Fruit fly (Drosophila melanogaster) whole organism, embryonic: ENCODE data around the gene CaMKI.

Experiments used
- Atf3 ChIP-seq: fragments of 200-800 bp; sonication (Bioruptor generic); optimal IDR thresholded peaks from 3 replicates; lab custom pipeline; 2016; ENCODE audit warnings: missing biosample characterization, missing genetic modification characterization
- B-H2 ChIP-seq: fragments of 200-800 bp; sonication (Bioruptor generic); optimal IDR thresholded peaks from 2 replicates; lab custom pipeline; 2018; ENCODE audit warnings: missing biosample characterization, mild to moderate bottlenecking, missing genetic modification characterization
- CG1024 ChIP-seq: fragments of 200-800 bp; sonication (Bioruptor generic); IDR thresholded peaks from 2 replicates; pipeline ENCODE4 v1.3.6; 2022; ENCODE audit warnings: missing biosample characterization, missing genetic modification characterization
- CG10979 ChIP-seq: fragments of 200-800 bp; sonication (Bioruptor generic); optimal IDR thresholded peaks from 2 replicates; lab custom pipeline; 2018; ENCODE audit warnings: missing biosample characterization, mild to moderate bottlenecking, missing genetic modification characterization, moderate library complexity
- CG11093 ChIP-seq: fragments of 200-800 bp; sonication (Bioruptor generic); IDR thresholded peaks from 3 replicates; pipeline ENCODE4 v1.3.6; 2022; ENCODE audit warnings: missing biosample characterization, missing genetic modification characterization
- CG11696 ChIP-seq: fragments of 200-800 bp; sonication (Bioruptor generic); IDR thresholded peaks from 2 replicates; pipeline ENCODE4 v1.3.6; 2022; ENCODE audit warnings: missing biosample characterization, missing genetic modification characterization
- CG12236 ChIP-seq: fragments of 200-800 bp; sonication (Bioruptor generic); optimal IDR thresholded peaks from 2 replicates; lab custom pipeline; 2016; ENCODE audit warnings: missing biosample characterization, missing genetic modification characterization
- CG14014 ChIP-seq: fragments of 200-800 bp; sonication (Bioruptor generic); IDR thresholded peaks from 2 replicates; pipeline ENCODE4 v1.3.6; 2022; ENCODE audit warnings: missing biosample characterization, missing genetic modification characterization
- CG14050 ChIP-seq: fragments of 200-800 bp; sonication (Bioruptor generic); IDR thresholded peaks from 3 replicates; pipeline ENCODE4 v1.3.6; 2022; ENCODE audit warnings: missing biosample characterization, missing genetic modification characterization
- CG14860 ChIP-seq: fragments of 200-800 bp; sonication (Bioruptor generic); IDR thresholded peaks from 3 replicates; pipeline ENCODE4 v1.3.6; 2022; ENCODE audit warnings: missing biosample characterization, missing genetic modification characterization; ENCODE audit not compliant: partially characterized antibody
- CG15514 ChIP-seq: fragments of 200-800 bp; sonication (Bioruptor generic); optimal IDR thresholded peaks from 3 replicates; lab custom pipeline; 2017; ENCODE audit warnings: missing biosample characterization, missing genetic modification characterization, mild to moderate bottlenecking, moderate library complexity, missing genetic modification reagents
- CG1603 ChIP-seq: fragments of 200-800 bp; sonication (Bioruptor generic); optimal IDR thresholded peaks from 2 replicates; lab custom pipeline; 2019; ENCODE audit warnings: missing biosample characterization, mild to moderate bottlenecking, missing genetic modification characterization, moderate library complexity
- CG17612 ChIP-seq: fragments of 200-800 bp; sonication (Bioruptor generic); IDR thresholded peaks from 2 replicates; pipeline ENCODE4 v1.3.6; 2022; ENCODE audit warnings: missing biosample characterization, missing genetic modification characterization
- CG1832 ChIP-seq: fragments of 200-800 bp; sonication (Bioruptor generic); optimal IDR thresholded peaks from 2 replicates; lab custom pipeline; 2017; ENCODE audit warnings: missing biosample characterization, mild to moderate bottlenecking, missing genetic modification characterization, inconsistent platforms
- CG18599 ChIP-seq: fragments of 200-800 bp; sonication (Bioruptor generic); optimal IDR thresholded peaks from 3 replicates; lab custom pipeline; 2017; ENCODE audit warnings: missing biosample characterization, missing genetic modification characterization, mild to moderate bottlenecking, moderate library complexity, missing genetic modification reagents
- CG2120 ChIP-seq: fragments of 200-800 bp; sonication (Bioruptor generic); optimal IDR thresholded peaks from 3 replicates; lab custom pipeline; 2016; ENCODE audit warnings: missing biosample characterization, missing genetic modification characterization
- CG8359 ChIP-seq: fragments of 200-800 bp; sonication (Bioruptor generic); optimal IDR thresholded peaks from 2 replicates; lab custom pipeline; 2017; ENCODE audit warnings: missing biosample characterization, mild to moderate bottlenecking, missing genetic modification characterization, borderline replicate concordance
- CG9727 ChIP-seq: fragments of 200-800 bp; sonication (Bioruptor generic); optimal IDR thresholded peaks from 3 replicates; lab custom pipeline; 2017; ENCODE audit warnings: missing biosample characterization, mild to moderate bottlenecking, missing genetic modification characterization
- CG9817 ChIP-seq: fragments of 200-800 bp; sonication (Bioruptor generic); optimal IDR thresholded peaks from 2 replicates; lab custom pipeline; 2018; ENCODE audit warnings: missing biosample characterization, mild to moderate bottlenecking, missing genetic modification characterization, moderate library complexity
- CG9932 ChIP-seq: fragments of 200-800 bp; sonication (Bioruptor generic); IDR thresholded peaks from 2 replicates; pipeline ENCODE4 v1.3.6; 2022; ENCODE audit warnings: missing biosample characterization, missing genetic modification characterization
- Chrac-16 ChIP-seq: fragments of 200-800 bp; sonication (Bioruptor generic); optimal IDR thresholded peaks from 3 replicates; lab custom pipeline; 2016; ENCODE audit warnings: missing biosample characterization, missing genetic modification characterization
- Dref ChIP-seq: fragments of 200-800 bp; sonication (Bioruptor generic); IDR thresholded peaks from 2 replicates; pipeline ENCODE4 v1.3.6; 2022; ENCODE audit warnings: missing biosample characterization, missing genetic modification characterization
- ERR ChIP-seq: fragments of 200-800 bp; sonication (Bioruptor generic); optimal IDR thresholded peaks from 2 replicates; lab custom pipeline; 2016; ENCODE audit warnings: missing biosample characterization, missing genetic modification characterization
- HLH3B ChIP-seq: fragments of 200-800 bp; sonication (Bioruptor generic); IDR thresholded peaks from 2 replicates; pipeline ENCODE4 v1.3.6; 2022; ENCODE audit warnings: missing biosample characterization, missing genetic modification characterization
- Hmx ChIP-seq: fragments of 200-800 bp; sonication (Bioruptor generic); optimal IDR thresholded peaks from 2 replicates; lab custom pipeline; 2016; ENCODE audit warnings: missing biosample characterization, missing genetic modification characterization
- Lim3 ChIP-seq: fragments of 200-800 bp; sonication (Bioruptor generic); IDR thresholded peaks from 2 replicates; pipeline ENCODE4 v1.3.6; 2022; ENCODE audit warnings: missing biosample characterization, missing genetic modification characterization
- MESR4 ChIP-seq: fragments of 200-800 bp; sonication (Bioruptor generic); optimal IDR thresholded peaks from 2 replicates; lab custom pipeline; 2018; ENCODE audit warnings: missing biosample characterization, mild to moderate bottlenecking, missing genetic modification characterization, moderate library complexity
- Med ChIP-seq: fragments of 200-800 bp; sonication (Bioruptor generic); peaks from one replicate; lab custom pipeline; 2016; ENCODE audit warnings: missing biosample characterization, missing genetic modification characterization, mild to moderate bottlenecking, inconsistent platforms, moderate library complexity
- ara ChIP-seq: fragments of 200-800 bp; sonication (Bioruptor generic); IDR thresholded peaks from 2 replicates; pipeline ENCODE4 v1.3.6; 2022; ENCODE audit warnings: missing biosample characterization, missing genetic modification characterization
- chif ChIP-seq, 2 experiments: fragments of 200-800 bp; sonication (Bioruptor generic); optimal IDR thresholded peaks; 3 replicates each; lab custom pipeline; 2016; ENCODE audit warnings: missing biosample characterization in 2 of 2, missing genetic modification characterization in 2 of 2
- ci ChIP-seq: fragments of 200-800 bp; sonication (Bioruptor generic); IDR thresholded peaks from 3 replicates; pipeline ENCODE4 v1.3.6; 2022; ENCODE audit warnings: missing biosample characterization, missing genetic modification characterization
- dm ChIP-seq: fragments of 200-800 bp; sonication (Bioruptor generic); optimal IDR thresholded peaks from 3 replicates; lab custom pipeline; 2016; ENCODE audit warnings: missing biosample characterization, missing genetic modification characterization
- dmrt99B ChIP-seq: fragments of 200-800 bp; sonication (Bioruptor generic); optimal IDR thresholded peaks from 2 replicates; lab custom pipeline; 2018; ENCODE audit warnings: missing biosample characterization, mild to moderate bottlenecking, missing genetic modification characterization, moderate library complexity
- hkb ChIP-seq, 2 experiments: fragments of 200-800 bp in 1 of 2; fragments of >200 bp in 1 of 2; sonication (Bioruptor generic) in 1 of 2; IDR thresholded peaks in 1 of 2; optimal IDR thresholded peaks in 1 of 2; 2 replicates each; pipeline versions ENCODE4 v1.3.6 to Lab custom; 2017 to 2022; ENCODE audit warnings: missing biosample characterization in 1 of 2, missing genetic modification characterization in 1 of 2
- insv ChIP-seq, 2 experiments: fragments of 200-800 bp; sonication (Bioruptor generic); optimal IDR thresholded peaks; 3 replicates each; lab custom pipeline; 2016 to 2018; ENCODE audit warnings: missing biosample characterization in 2 of 2, missing genetic modification characterization in 2 of 2
- lbe ChIP-seq: fragments of 200-800 bp; sonication (Bioruptor generic); optimal IDR thresholded peaks from 2 replicates; lab custom pipeline; 2016; ENCODE audit warnings: missing biosample characterization, mild to moderate bottlenecking, missing genetic modification characterization
- lov ChIP-seq, 2 experiments: fragments of 200-800 bp in 1 of 2; fragments of >200 bp in 1 of 2; sonication (Bioruptor generic) in 1 of 2; IDR thresholded peaks in 1 of 2; optimal IDR thresholded peaks in 1 of 2; 2 replicates in 1 of 2; 3 replicates in 1 of 2; pipeline versions ENCODE4 v1.3.6 to Lab custom; 2017 to 2022; ENCODE audit warnings: missing biosample characterization in 1 of 2, missing genetic modification characterization in 1 of 2
- luna ChIP-seq: fragments of 200-800 bp; sonication (Bioruptor generic); optimal IDR thresholded peaks from 2 replicates; lab custom pipeline; 2016; ENCODE audit warnings: missing biosample characterization, missing genetic modification characterization
- nom ChIP-seq: fragments of 200-800 bp; sonication (Bioruptor generic); optimal IDR thresholded peaks from 2 replicates; lab custom pipeline; 2017; ENCODE audit warnings: missing biosample characterization, missing genetic modification characterization, mild to moderate bottlenecking, moderate library complexity, missing genetic modification reagents
- odd ChIP-seq: fragments of 200-800 bp; sonication (Bioruptor generic); optimal IDR thresholded peaks from 2 replicates; lab custom pipeline; 2017; ENCODE audit warnings: missing biosample characterization, mild to moderate bottlenecking, missing genetic modification characterization
- org-1 ChIP-seq: fragments of 200-800 bp; sonication (Bioruptor generic); optimal IDR thresholded peaks from 2 replicates; lab custom pipeline; 2017; ENCODE audit warnings: missing biosample characterization, missing genetic modification characterization
- pho ChIP-seq: fragments of 200-800 bp; sonication (Bioruptor generic); optimal IDR thresholded peaks from 2 replicates; lab custom pipeline; 2016; ENCODE audit warnings: missing biosample characterization, missing genetic modification characterization
- ro ChIP-seq: fragments of 200-800 bp; sonication (Bioruptor generic); IDR thresholded peaks from 2 replicates; pipeline ENCODE4 v1.3.6; 2022; ENCODE audit warnings: missing biosample characterization, missing genetic modification characterization
- scrt ChIP-seq: fragments of 200-800 bp; sonication (Bioruptor generic); optimal IDR thresholded peaks from 2 replicates; lab custom pipeline; 2018; ENCODE audit warnings: missing biosample characterization, mild to moderate bottlenecking, missing genetic modification characterization, moderate library complexity
- sob ChIP-seq: fragments of 200-800 bp; sonication (Bioruptor generic); IDR thresholded peaks from 2 replicates; pipeline ENCODE4 v1.3.6; 2022; ENCODE audit warnings: missing biosample characterization, missing genetic modification characterization
- tll ChIP-seq, 2 experiments: fragments of 200-800 bp in 1 of 2; fragments of >200 bp in 1 of 2; sonication (Bioruptor generic) in 1 of 2; optimal IDR thresholded peaks; 2 replicates each; lab custom pipeline; 2017 to 2019; ENCODE audit warnings: missing biosample characterization in 2 of 2, missing genetic modification characterization in 2 of 2, mild to moderate bottlenecking in 1 of 2, moderate library complexity in 1 of 2
- ttk ChIP-seq: fragments of 200-800 bp; sonication (Bioruptor generic); IDR thresholded peaks from 2 replicates; pipeline ENCODE4 v2.1.2; 2022; ENCODE audit warnings: missing biosample characterization, missing genetic modification characterization
- vnd ChIP-seq: fragments of 200-800 bp; sonication (Bioruptor generic); IDR thresholded peaks from 3 replicates; pipeline ENCODE4 v1.3.6; 2022; ENCODE audit warnings: missing biosample characterization, missing genetic modification characterization; ENCODE audit not compliant: partially characterized antibody
- wdn ChIP-seq: fragments of 200-800 bp; sonication (Bioruptor generic); IDR thresholded peaks from 2 replicates; pipeline ENCODE4 v1.3.6; 2022; ENCODE audit warnings: missing biosample characterization, missing genetic modification characterization

Gene CaMKI

DNA sequence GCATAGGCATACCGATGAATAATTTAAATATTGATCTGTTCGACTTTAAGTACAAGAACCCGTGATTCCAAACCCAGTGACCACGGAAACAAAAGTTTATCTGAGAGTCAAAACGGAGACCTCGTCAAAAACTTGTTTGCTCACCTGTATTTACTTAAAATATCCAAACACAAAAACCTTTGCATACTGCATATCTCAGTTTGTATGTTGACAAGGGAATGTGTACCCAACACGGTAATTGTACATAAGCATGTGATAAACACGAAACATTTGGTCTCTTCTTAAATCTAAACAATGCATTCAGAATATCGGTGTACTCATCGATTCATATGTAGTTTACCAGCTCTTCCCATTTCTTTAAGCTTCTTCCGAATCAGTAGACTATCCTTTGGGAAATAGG, 52.4 kb downstream of the CaMKI start (continued):
- peak; percentile 96 for TF ChIP-seq ci (GFP tag; lab: Robert Waterston, UW)
- TF ChIP-seq luna (GFP tag; lab: Kevin White, UChicago): peak; percentile 22
- TF ChIP-seq ttk (GFP tag; lab: Robert Waterston, UW): no peak; the same call in 1 of the 2 replicates
- TF ChIP-seq ERR (GFP tag; lab: Kevin White, UChicago): peak; percentile 75
- no peak for TF ChIP-seq CG1832 (GFP tag; lab: Kevin White, UChicago)
- peak; percentile 84 for TF ChIP-seq scrt (GFP tag; lab: Kevin White, UChicago)
- TF ChIP-seq HLH3B (GFP tag; lab: Robert Waterston, UW): peak; percentile 90; the same call in 1 of the 2 replicates
- peak; percentile 97 for TF ChIP-seq odd (GFP tag; lab: Kevin White, UChicago)
- peak; percentile 76 for TF ChIP-seq CG9817 (tag; lab: Kevin White, UChicago)
- peak; percentile 53 for TF ChIP-seq CG2120 (GFP tag; lab: Kevin White, UChicago)
- TF ChIP-seq Chrac-16 (GFP tag; lab: Kevin White, UChicago): peak; percentile 33
- TF ChIP-seq ro: no peak
- no peak for TF ChIP-seq wdn (GFP tag; lab: Robert Waterston, UW)
- TF ChIP-seq CG14014 (GFP tag; lab: Robert Waterston, UW): peak; percentile 88; the same call in 1 of the 2 replicates
- TF ChIP-seq CG11093: no peak; the same call in 2 of the 3 replicates
- TF ChIP-seq CG12236 (GFP tag; lab: Kevin White, UChicago): peak; percentile 97
- no peak for TF ChIP-seq CG17612 (GFP tag; lab: Robert Waterston, UW)
- peak; percentile 65 for TF ChIP-seq B-H2 (GFP tag; lab: Kevin White, UChicago)
- peak; percentile 94 for TF ChIP-seq org-1 (GFP tag; lab: Kevin White, UChicago)
- peak; percentile 88 for TF ChIP-seq Atf3 (GFP tag; lab: Kevin White, UChicago)
- peak; percentile 51 for TF ChIP-seq lbe
- no peak for TF ChIP-seq CG14860 (GFP tag; lab: Robert Waterston, UW)
- peak; percentile 78 for TF ChIP-seq CG14050 (GFP tag; lab: Robert Waterston, UW)
- peak; percentile 85 for TF ChIP-seq dmrt99B (tag; lab: Kevin White, UChicago)
- no peak for TF ChIP-seq Dref (GFP tag; lab: Robert Waterston, UW)
- TF ChIP-seq CG18599 (GFP tag; lab: Kevin White, UChicago): peak; percentile 93
- TF ChIP-seq Med (GFP tag; lab: Kevin White, UChicago): peak; percentile 99
- peak; percentile 91 to 94 for TF ChIP-seq chif (GFP tag; optimal IDR thresholded peaks at IDR 0.05; lab: Kevin White, UChicago)
- no peak for TF ChIP-seq hkb (optimal IDR thresholded peaks at IDR 0.05; lab: Kevin White, UChicago)
- TF ChIP-seq hkb (GFP tag; IDR thresholded peaks at IDR 0.05; lab: Robert Waterston, UW): peak; percentile 96
- peak; percentile 48 to 84 for TF ChIP-seq insv (GFP tag; optimal IDR thresholded peaks at IDR 0.05; lab: Kevin White, UChicago)
- TF ChIP-seq CG11696: peak; percentile 79
- no peak for TF ChIP-seq CG9932 (GFP tag; lab: Robert Waterston, UW)
- no peak for TF ChIP-seq nom
- peak; percentile 89 for TF ChIP-seq CG15514 (GFP tag; lab: Kevin White, UChicago)
- TF ChIP-seq MESR4 (GFP tag; lab: Kevin White, UChicago): peak; percentile 51
- TF ChIP-seq CG1024 (GFP tag; lab: Robert Waterston, UW): no peak; the same call in 1 of the 2 replicates
- TF ChIP-seq ara (GFP tag; lab: Robert Waterston, UW): peak; percentile 91; the same call in 1 of the 2 replicates
- no peak for TF ChIP-seq Lim3 (GFP tag; lab: Robert Waterston, UW)
- TF ChIP-seq CG1603 (tag; lab: Kevin White, UChicago): peak; percentile 94
- peak; percentile 81 for TF ChIP-seq CG10979 (tag; lab: Kevin White, UChicago)
- no peak for TF ChIP-seq lov (optimal IDR thresholded peaks at IDR 0.05; lab: Kevin White, UChicago)
- peak; percentile 92 for TF ChIP-seq lov (GFP tag; IDR thresholded peaks at IDR 0.05; lab: Robert Waterston, UW)
- TF ChIP-seq CG8359 (GFP tag; lab: Kevin White, UChicago): peak; percentile 92
- TF ChIP-seq Hmx (GFP tag; lab: Kevin White, UChicago): no peak
- TF ChIP-seq pho: peak; percentile 77
- peak; percentile 72 for TF ChIP-seq dm
- peak in 1 of 2 experiments; percentile 97 for TF ChIP-seq tll (GFP tag; optimal IDR thresholded peaks at IDR 0.05; lab: Kevin White, UChicago)
- peak; percentile 96 for TF ChIP-seq CG9727 (GFP tag; lab: Kevin White, UChicago)
- no peak for TF ChIP-seq vnd
- no peak; the same call in 1 of the 2 replicates for TF ChIP-seq sob (GFP tag; lab: Robert Waterston, UW)
